Worm (Caenorhabditis elegans) whole organism, L1 larva: Measurements from ENCODE around the gene W01C8.1.

Experiments used
- C16A3.4 ChIP-seq: fragments of 150-350 bp; optimal IDR thresholded peaks from 2 replicates; lab custom pipeline; 2014; ENCODE audit warnings: missing biosample characterization, missing genetic modification characterization
- aha-1 ChIP-seq: fragments of 150-350 bp; optimal IDR thresholded peaks from 2 replicates; lab custom pipeline; 2014; ENCODE audit warnings: missing biosample characterization, missing genetic modification characterization
- alr-1 ChIP-seq: fragments of 200-800 bp; sonication (Bioruptor generic); optimal IDR thresholded peaks from 2 replicates; lab custom pipeline; 2018; ENCODE audit warnings: borderline replicate concordance, mild to moderate bottlenecking, missing genetic modification characterization, missing compliant biosample characterization
- ama-1 ChIP-seq: fragments of 150-350 bp; optimal IDR thresholded peaks from 2 replicates; lab custom pipeline; 2014
- ceh-63 ChIP-seq: fragments of 200-800 bp; sonication (Bioruptor generic); optimal IDR thresholded peaks from 2 replicates; lab custom pipeline; 2018; ENCODE audit warnings: mild to moderate bottlenecking, missing genetic modification characterization, missing compliant biosample characterization
- ceh-90 ChIP-seq: sonication (generic microtip); optimal IDR thresholded peaks from 2 replicates; lab custom pipeline; 2016; ENCODE audit warnings: missing genetic modification characterization, missing compliant biosample characterization
- ces-1 ChIP-seq: fragments of 150-350 bp; optimal IDR thresholded peaks from 2 replicates; lab custom pipeline; 2014; ENCODE audit warnings: missing biosample characterization, missing genetic modification reagents, missing genetic modification characterization
- dsc-1 ChIP-seq: sonication (generic microtip); optimal IDR thresholded peaks from 2 replicates; lab custom pipeline; 2016; ENCODE audit warnings: mild to moderate bottlenecking, missing genetic modification characterization, missing compliant biosample characterization
- efl-1 ChIP-seq, 4 experiments: fragments of 150-350 bp; optimal IDR thresholded peaks in 3 of 4; peaks in 1 of 4; 1 replicate in 1 of 4; 2 replicates in 3 of 4; lab custom pipeline; 2014; ENCODE audit warnings: missing biosample characterization in 2 of 4, missing genetic modification characterization in 2 of 4, missing genetic modification reagents in 2 of 4
- efl-3 ChIP-seq: fragments of 200-800 bp; sonication (Bioruptor generic); optimal IDR thresholded peaks from 2 replicates; lab custom pipeline; 2018; ENCODE audit warnings: mild to moderate bottlenecking, missing genetic modification characterization, missing compliant biosample characterization
- egl-13 ChIP-seq: sonication (generic microtip); optimal IDR thresholded peaks from 2 replicates; lab custom pipeline; 2016; ENCODE audit warnings: missing genotype, missing genetic modification reagents, missing genetic modification characterization, missing compliant biosample characterization
- elt-2 ChIP-seq: sonication (generic microtip); optimal IDR thresholded peaks from 2 replicates; lab custom pipeline; 2016; ENCODE audit warnings: missing genetic modification characterization, mild to moderate bottlenecking, inconsistent platforms, missing compliant biosample characterization, missing genetic modification reagents
- elt-3 ChIP-seq, 6 experiments: fragments of 150-350 bp in 1 of 6; sonication (generic microtip); optimal IDR thresholded peaks; 2 replicates each; lab custom pipeline; 2017 to 2018; ENCODE audit warnings: missing biosample characterization in 6 of 6, missing genetic modification characterization in 6 of 6, inconsistent platforms in 1 of 6
- ets-5 ChIP-seq: fragments of 200-800 bp; sonication (Bioruptor generic); IDR thresholded peaks from 2 replicates; pipeline ENCODE4 v1.3.6; 2022; ENCODE audit warnings: missing genetic modification characterization, missing compliant biosample characterization
- fkh-4 ChIP-seq: sonication (generic microtip); optimal IDR thresholded peaks from 2 replicates; lab custom pipeline; 2016; ENCODE audit warnings: missing compliant biosample characterization, missing genetic modification characterization, borderline replicate concordance
- grh-1 ChIP-seq: fragments of 200-800 bp; sonication (Bioruptor generic); IDR thresholded peaks from 2 replicates; pipeline ENCODE4 v1.3.6; 2022; ENCODE audit warnings: missing genetic modification reagents, missing genetic modification characterization, missing compliant biosample characterization
- hlh-17 ChIP-seq: fragments of 200-800 bp; sonication (Bioruptor generic); optimal IDR thresholded peaks from 2 replicates; lab custom pipeline; 2018; ENCODE audit warnings: missing genetic modification characterization, mild to moderate bottlenecking, missing compliant biosample characterization, moderate library complexity, borderline replicate concordance
- hlh-4 ChIP-seq: sonication (generic microtip); optimal IDR thresholded peaks from 2 replicates; lab custom pipeline; 2016; ENCODE audit warnings: mild to moderate bottlenecking, missing genetic modification characterization, missing compliant biosample characterization
- lin-14 ChIP-seq: fragments of 200-800 bp; sonication (Bioruptor generic); optimal IDR thresholded peaks from 2 replicates; lab custom pipeline; 2018; ENCODE audit warnings: mild to moderate bottlenecking, missing genetic modification characterization, moderate library complexity, missing compliant biosample characterization
- mab-9 ChIP-seq: fragments of 200-800 bp; sonication (Bioruptor generic); IDR thresholded peaks from 2 replicates; pipeline ENCODE4 v1.3.6; 2022; ENCODE audit warnings: missing genetic modification reagents, missing genetic modification characterization, missing compliant biosample characterization
- mdl-1 ChIP-seq, 2 experiments: fragments of 150-350 bp; optimal IDR thresholded peaks; 2 replicates each; lab custom pipeline; 2014 to 2017; ENCODE audit warnings: missing biosample characterization in 2 of 2, missing genetic modification characterization in 2 of 2, inconsistent platforms in 1 of 2
- mef-2 ChIP-seq: fragments of 150-350 bp; optimal IDR thresholded peaks from 2 replicates; lab custom pipeline; 2014; ENCODE audit warnings: missing biosample characterization, missing genetic modification characterization
- mep-1 ChIP-seq: fragments of 150-350 bp; optimal IDR thresholded peaks from 2 replicates; lab custom pipeline; 2014; ENCODE audit warnings: missing biosample characterization, missing genetic modification characterization
- nhr-11 ChIP-seq: fragments of 150-350 bp; optimal IDR thresholded peaks from 2 replicates; lab custom pipeline; 2014; ENCODE audit warnings: missing biosample characterization, missing genetic modification characterization
- nhr-12 ChIP-seq: sonication (generic microtip); optimal IDR thresholded peaks from 2 replicates; lab custom pipeline; 2017; ENCODE audit warnings: missing biosample characterization, missing genetic modification characterization
- nhr-19 ChIP-seq: fragments of 200-800 bp; sonication (Bioruptor generic); conservative IDR thresholded peaks from 2 replicates; pipeline ENCODE4 v1.3.6; 2022; ENCODE audit warnings: missing genetic modification characterization, missing compliant biosample characterization
- nhr-20 ChIP-seq: sonication (generic microtip); optimal IDR thresholded peaks from 2 replicates; lab custom pipeline; 2016; ENCODE audit warnings: mild to moderate bottlenecking, missing genetic modification characterization, missing compliant biosample characterization
- nhr-28 ChIP-seq: fragments of 150-350 bp; optimal IDR thresholded peaks from 2 replicates; lab custom pipeline; 2014; ENCODE audit warnings: missing biosample characterization, missing genetic modification characterization
- nhr-47 ChIP-seq: sonication (generic microtip); optimal IDR thresholded peaks from 2 replicates; lab custom pipeline; 2016; ENCODE audit warnings: mild to moderate bottlenecking, missing genetic modification characterization, moderate library complexity, missing compliant biosample characterization
- nhr-71 ChIP-seq: sonication (generic microtip); optimal IDR thresholded peaks from 2 replicates; lab custom pipeline; 2016; ENCODE audit warnings: mild to moderate bottlenecking, missing genetic modification characterization, moderate library complexity, missing compliant biosample characterization
- nhr-77 ChIP-seq: fragments of 150-350 bp; optimal IDR thresholded peaks from 2 replicates; lab custom pipeline; 2014; ENCODE audit warnings: missing biosample characterization, missing genetic modification characterization
- nhr-85 ChIP-seq: sonication (generic microtip); peaks from one replicate; lab custom pipeline; 2016; ENCODE audit warnings: missing genetic modification characterization, inconsistent platforms, missing compliant biosample characterization
- pag-3 ChIP-seq: sonication (generic microtip); optimal IDR thresholded peaks from 2 replicates; lab custom pipeline; 2017; ENCODE audit warnings: missing genetic modification characterization, mild to moderate bottlenecking, missing compliant biosample characterization, antibody characterized with exemption, borderline replicate concordance; ENCODE audit not compliant: insufficient read depth
- pax-3 ChIP-seq: fragments of 200-800 bp; sonication (Bioruptor generic); optimal IDR thresholded peaks from 2 replicates; lab custom pipeline; 2018; ENCODE audit warnings: mild to moderate bottlenecking, missing genetic modification characterization, moderate library complexity, missing compliant biosample characterization
- rnt-1 ChIP-seq: sonication (generic microtip); optimal IDR thresholded peaks from 2 replicates; lab custom pipeline; 2016; ENCODE audit warnings: mild to moderate bottlenecking, missing genetic modification characterization, moderate library complexity, missing compliant biosample characterization
- snpc-4 ChIP-seq: fragments of 150-350 bp; optimal IDR thresholded peaks from 2 replicates; lab custom pipeline; 2014; ENCODE audit warnings: missing biosample characterization, missing genetic modification characterization
- snu-23 ChIP-seq: sonication (generic microtip); optimal IDR thresholded peaks from 2 replicates; lab custom pipeline; 2016; ENCODE audit warnings: missing genetic modification characterization, missing compliant biosample characterization
- swsn-7 ChIP-seq: sonication (generic microtip); optimal IDR thresholded peaks from 2 replicates; lab custom pipeline; 2016; ENCODE audit warnings: missing genetic modification characterization, missing compliant biosample characterization
- tbx-2 ChIP-seq: sonication (generic microtip); optimal IDR thresholded peaks from 2 replicates; lab custom pipeline; 2016; ENCODE audit warnings: missing genetic modification characterization, missing compliant biosample characterization
- tlp-1 ChIP-seq: fragments of 150-350 bp; optimal IDR thresholded peaks from 2 replicates; lab custom pipeline; 2014; ENCODE audit warnings: missing biosample characterization, missing genetic modification characterization
- ztf-4 ChIP-seq: fragments of 150-350 bp; optimal IDR thresholded peaks from 2 replicates; lab custom pipeline; 2014; ENCODE audit warnings: missing biosample characterization, missing genetic modification characterization

The W01C8.1 gene

DNA sequence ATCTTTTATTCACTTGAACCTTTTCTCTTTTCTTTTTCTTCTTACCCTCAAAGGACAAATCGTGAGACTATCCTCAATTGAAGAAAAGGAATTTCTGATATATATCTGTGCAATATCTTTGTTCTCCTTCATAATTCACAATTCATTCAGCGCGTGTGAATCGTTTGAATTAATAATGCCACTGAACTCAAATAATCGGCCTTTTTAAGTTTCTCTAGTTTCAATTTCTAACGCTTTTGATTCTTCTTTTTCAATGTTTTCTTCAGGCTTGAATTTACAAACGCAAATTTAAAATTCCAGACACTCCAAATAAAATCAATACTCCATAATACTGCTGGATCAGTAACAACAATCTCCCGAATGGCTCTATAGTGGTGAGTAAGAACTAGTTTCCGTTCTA is 28.7 kb upstream of the W01C8.1 start, which contains the start of gene egl-13:
Gene egl-13 (plus strand): TSS at position 301 of the 400 bp plus-strand sequence.
- TF ChIP-seq nhr-28 (no peak), ceh-90 (tag; lab: Kevin White, UChicago) (no peak), mep-1 (tag; lab: Kevin White, UChicago) (no peak), mab-9 (GFP tag; lab: Robert Waterston, UW) (no peak), pag-3 (tag; lab: Kevin White, UChicago) (no peak), nhr-20 (tag; lab: Kevin White, UChicago) (no peak)

- no peak for TF ChIP-seq ama-1 (lab: Kevin White, UChicago)
- no peak for TF ChIP-seq swsn-7 (tag; lab: Kevin White, UChicago)
- TF ChIP-seq ces-1 = no peak
- no peak for TF ChIP-seq hlh-4 (tag; lab: Kevin White, UChicago)
- TF ChIP-seq tbx-2 (tag; lab: Kevin White, UChicago) = no peak
- TF ChIP-seq nhr-11 (tag; lab: Kevin White, UChicago) = no peak
- TF ChIP-seq lin-14 (GFP tag; lab: Kevin White, UChicago) = peak; percentile 7
- TF ChIP-seq nhr-20 (tag; lab: Kevin White, UChicago) = no peak
- TF ChIP-seq elt-2 (tag; lab: Kevin White, UChicago) = peak; percentile 69
- TF ChIP-seq tlp-1 (tag; lab: Kevin White, UChicago) = no peak
- no peak for TF ChIP-seq elt-3 (tag; optimal IDR thresholded peaks at IDR 0.05; lab: Kevin White, UChicago)
- no peak for TF ChIP-seq mab-9 (GFP tag; lab: Robert Waterston, UW)
- TF ChIP-seq, all 84 proteins: peak for 2
Observed at ce11 chrX:5669733-5670132, 22.5 kb upstream of the W01C8.1 start.

- TF ChIP-seq efl-1 (optimal IDR thresholded peaks at IDR 0.05; lab: Kevin White, UChicago) (no peak), efl-1 (GFP tag; optimal IDR thresholded peaks at IDR 0.05 in 1 of 2; lab: Kevin White, UChicago) (no peak), nhr-12 (tag; lab: Kevin White, UChicago) (no peak), nhr-71 (tag; lab: Kevin White, UChicago) (no peak), mef-2 (tag; lab: Kevin White, UChicago) (no peak), egl-13 (tag; lab: Kevin White, UChicago) (no peak), nhr-77 (tag; lab: Kevin White, UChicago) (no peak), snu-23 (GFP tag; lab: Kevin White, UChicago) (no peak), pax-3 (tag; lab: Kevin White, UChicago) (no peak), mab-9 (GFP tag; lab: Robert Waterston, UW) (no peak), ztf-4 (no peak), fkh-4 (tag; lab: Kevin White, UChicago) (no peak), aha-1 (tag; lab: Kevin White, UChicago) (no peak), ets-5 (GFP tag; lab: Robert Waterston, UW) (no peak), dsc-1 (tag; lab: Kevin White, UChicago) (no peak), alr-1 (tag; lab: Kevin White, UChicago) (no peak), ceh-63 (no peak), mep-1 (tag; lab: Kevin White, UChicago) (no peak), nhr-47 (no peak), mdl-1 (tag; optimal IDR thresholded peaks at IDR 0.05; lab: Kevin White, UChicago) (no peak), rnt-1 (no peak)
Observed at ce11 chrX:5670829-5671228, 21.4 kb upstream of the W01C8.1 start.

- no peak for TF ChIP-seq pax-3 (tag; lab: Kevin White, UChicago)
- TF ChIP-seq grh-1 (GFP tag; lab: Robert Waterston, UW) = no peak
- TF ChIP-seq nhr-85 (tag; lab: Kevin White, UChicago) = no peak
- TF ChIP-seq hlh-4 (tag; lab: Kevin White, UChicago) = no peak
- TF ChIP-seq snpc-4 (tag; lab: Kevin White, UChicago) = no peak
- no peak for TF ChIP-seq lin-14 (GFP tag; lab: Kevin White, UChicago)
- TF ChIP-seq nhr-19 (GFP tag; lab: Robert Waterston, UW) = no peak
- TF ChIP-seq C16A3.4 = no peak
- no peak for TF ChIP-seq pag-3 (tag; lab: Kevin White, UChicago)
- TF ChIP-seq efl-3 (GFP tag; lab: Kevin White, UChicago) = no peak
- no peak for TF ChIP-seq hlh-17 (GFP tag; lab: Kevin White, UChicago)
- no peak for TF ChIP-seq tlp-1 (tag; lab: Kevin White, UChicago)
- TF ChIP-seq ama-1 (lab: Kevin White, UChicago) = no peak
Observed at ce11 chrX:5672615-5673014, 19.6 kb upstream of the W01C8.1 start.
